Worm (Caenorhabditis elegans): ENCODE data around the gene C31C9.9.

ce11 chrII:13673605-13674193 lies 18.9 kb downstream of the C31C9.9 start:
- TF ChIP-seq flt-1 (GFP tag; IDR thresholded peaks at IDR 0.05) (no peak), klf-2 (GFP tag; conservative IDR thresholded peaks at IDR 0.05) (no peak), ztf-29 (GFP tag; IDR thresholded peaks at IDR 0.05) (no peak), tab-1 (GFP tag; IDR thresholded peaks at IDR 0.05) (no peak), T22C8.4 (GFP tag; IDR thresholded peaks at IDR 0.05) (no peak)
